Worm (Caenorhabditis elegans) whole organism, dauer: ENCODE results near the gene cyn-10.

ENCODE experiments used
- unc-62 ChIP-seq: sonication (generic microtip); optimal IDR thresholded peaks from 2 replicates; lab custom pipeline; 2017; ENCODE audit warnings: missing biosample characterization, missing genetic modification reagents, missing genetic modification characterization

The cyn-10 gene

ce11 chrII:6913309-6913708, at the start of gene cyn-10:
Gene cyn-10, minus strand, starts transcription at chrII:6913365.
- no peak for TF ChIP-seq unc-62 (GFP tag; lab: Kevin White, UChicago)

ce11 chrII:6958136-6958535, 45.0 kb upstream of the cyn-10 start:
- no peak for TF ChIP-seq unc-62 (GFP tag; lab: Kevin White, UChicago)

- TF ChIP-seq unc-62 (GFP tag; lab: Kevin White, UChicago) = no peak
These were observed 42.0 kb upstream of the cyn-10 start for ce11 chrII:6955084-6955697.

- no peak for TF ChIP-seq unc-62 (GFP tag; lab: Kevin White, UChicago)
These were observed 38.2 kb upstream of the cyn-10 start, which contains the start of the genes malt-1 and ceh-38 for ce11 chrII:6951250-6951806. Gene malt-1, minus strand, starts transcription at chrII:6951300. Gene ceh-38, plus strand, starts transcription at chrII:6951526.

- no peak for TF ChIP-seq unc-62 (GFP tag; lab: Kevin White, UChicago)
These were observed 30.3 kb upstream of the cyn-10 start for ce11 chrII:6943299-6944051.

ce11 chrII:6941520-6941919, 28.4 kb upstream of the cyn-10 start:
- no peak for TF ChIP-seq unc-62 (GFP tag; lab: Kevin White, UChicago)

ce11 chrII:6940726-6941230, 27.6 kb upstream of the cyn-10 start:
- TF ChIP-seq unc-62 (GFP tag; lab: Kevin White, UChicago) = no peak

ce11 chrII:6939873-6940272, 26.7 kb upstream of the cyn-10 start:
- TF ChIP-seq unc-62 (GFP tag; lab: Kevin White, UChicago) = no peak

- TF ChIP-seq unc-62 (GFP tag; lab: Kevin White, UChicago) = no peak
These were observed 23.9 kb upstream of the cyn-10 start for ce11 chrII:6937057-6937456.

ce11 chrII:6936528-6936927, 23.4 kb upstream of the cyn-10 start:
- no peak for TF ChIP-seq unc-62 (GFP tag; lab: Kevin White, UChicago)

ce11 chrII:6935975-6936374, 22.8 kb upstream of the cyn-10 start:
- no peak for TF ChIP-seq unc-62 (GFP tag; lab: Kevin White, UChicago)

ce11 chrII:6934729-6935128, 21.6 kb upstream of the cyn-10 start:
- no peak for TF ChIP-seq unc-62 (GFP tag; lab: Kevin White, UChicago)

ce11 chrII:6932978-6933377, 19.8 kb upstream of the cyn-10 start:
- TF ChIP-seq unc-62 (GFP tag; lab: Kevin White, UChicago) = no peak

- no peak for TF ChIP-seq unc-62 (GFP tag; lab: Kevin White, UChicago)
These were observed 16.9 kb upstream of the cyn-10 start for ce11 chrII:6930072-6930471.

ce11 chrII:6928416-6928815, 15.3 kb upstream of the cyn-10 start, which contains the start of gene flcn-1:
Gene flcn-1, plus strand, starts transcription at chrII:6928763.
- TF ChIP-seq unc-62 (GFP tag; lab: Kevin White, UChicago) = no peak

- no peak for TF ChIP-seq unc-62 (GFP tag; lab: Kevin White, UChicago)
These were observed 14.4 kb upstream of the cyn-10 start, which contains the start of gene F22D3.4 for ce11 chrII:6927603-6928002. Gene F22D3.4, minus strand, starts transcription at chrII:6927603.
